Worm (Caenorhabditis elegans): ENCODE measurements around the gene cpna-2.
A peak's percentile ranks its signal among the peaks of the same experiment; 100 is the strongest.

Gene cpna-2

DNA sequence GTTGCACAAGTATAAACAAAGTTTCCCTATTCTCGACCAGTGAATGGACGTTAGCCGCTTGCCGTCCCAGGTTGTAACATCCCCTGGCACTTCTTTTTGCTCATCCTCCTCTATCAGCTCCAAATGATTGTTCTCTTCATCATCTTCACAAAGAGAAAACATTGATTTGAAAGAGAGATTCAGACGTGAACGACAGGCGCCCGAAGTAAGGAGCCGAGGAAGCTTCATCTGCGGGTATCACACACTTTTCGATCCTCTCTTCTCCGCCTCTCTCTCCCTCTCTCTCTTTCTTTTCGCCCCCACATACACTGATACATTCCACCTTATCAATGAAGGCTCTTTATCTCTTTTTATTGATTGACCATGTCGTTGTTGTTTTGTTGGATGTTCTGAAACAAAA, 1.9 kb upstream of the cpna-2 start:
- peak; percentile 12 for TF ChIP-seq nhr-11 (tag; optimal IDR thresholded peaks at IDR 0.05)
- peak; percentile 31 for TF ChIP-seq hlh-11 (tag; optimal IDR thresholded peaks at IDR 0.05)
- peak in 1 of 2 experiments; percentile 20 for TF ChIP-seq daf-16 (GFP tag; optimal IDR thresholded peaks at IDR 0.05)
- TF ChIP-seq daf-16 (tag; optimal IDR thresholded peaks at IDR 0.05): no peak
- TF ChIP-seq arid-1 (GFP tag; conservative IDR thresholded peaks at IDR 0.05): no peak

DNA sequence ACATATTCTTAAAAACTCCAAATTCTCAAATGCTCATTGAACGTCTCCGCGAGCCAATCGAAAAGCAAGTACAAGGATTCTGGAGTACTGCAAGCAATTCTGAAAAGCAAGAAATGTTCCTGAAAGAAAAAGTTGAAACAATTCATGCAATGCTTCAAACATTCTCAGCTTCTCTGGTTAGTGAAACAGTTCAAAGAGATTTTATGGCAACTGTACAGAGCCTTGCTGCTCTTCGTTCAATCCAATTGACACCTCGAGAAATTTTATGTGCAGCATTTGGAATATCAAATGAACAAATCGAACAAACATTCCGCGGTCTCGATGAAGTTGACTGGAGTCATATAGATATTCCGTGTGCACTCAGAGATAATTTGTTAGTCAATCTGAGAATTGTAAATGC, 12.0 kb downstream of the cpna-2 start:
- TF ChIP-seq dmd-8 (GFP tag; IDR thresholded peaks at IDR 0.05) (no peak), unc-62 (GFP tag; optimal IDR thresholded peaks at IDR 0.05 in 1 of 2) (peak in 1 of 2 experiments; percentile 95), unc-62 (tag; optimal IDR thresholded peaks at IDR 0.05) (no peak)

DNA sequence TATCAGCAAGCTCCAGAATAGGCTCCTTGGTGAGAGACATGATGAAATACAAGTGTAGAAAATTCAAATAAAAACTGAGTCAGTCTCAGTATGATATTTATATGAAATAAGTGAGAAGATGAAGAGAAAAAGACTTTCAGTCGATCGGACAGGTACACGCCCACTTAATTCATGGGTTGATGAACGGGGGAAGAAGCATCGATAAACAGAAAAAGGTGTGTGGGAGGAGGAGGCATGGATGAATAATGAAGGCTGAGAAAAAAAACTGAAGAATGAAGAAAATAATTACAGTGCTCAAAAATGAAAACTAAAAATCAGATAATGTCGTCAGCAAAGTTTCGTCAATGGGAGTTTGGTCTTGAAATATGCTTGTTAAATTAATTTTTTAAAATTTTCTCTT, 28.8 kb downstream of the cpna-2 start, which contains the start of gene trx-1:
TSS of gene trx-1 (minus strand) at position 101 of the 400 bp plus-strand sequence.
- TF ChIP-seq nhr-102 (tag; optimal IDR thresholded peaks at IDR 0.05) (no peak), attf-4 (tag; optimal IDR thresholded peaks at IDR 0.05) (no peak), daf-19 (GFP tag; conservative IDR thresholded peaks at IDR 0.05) (no peak), nhr-25 (tag; optimal IDR thresholded peaks at IDR 0.05; ENCODE audit: borderline replicate concordance, insufficient read depth) (no peak)

DNA sequence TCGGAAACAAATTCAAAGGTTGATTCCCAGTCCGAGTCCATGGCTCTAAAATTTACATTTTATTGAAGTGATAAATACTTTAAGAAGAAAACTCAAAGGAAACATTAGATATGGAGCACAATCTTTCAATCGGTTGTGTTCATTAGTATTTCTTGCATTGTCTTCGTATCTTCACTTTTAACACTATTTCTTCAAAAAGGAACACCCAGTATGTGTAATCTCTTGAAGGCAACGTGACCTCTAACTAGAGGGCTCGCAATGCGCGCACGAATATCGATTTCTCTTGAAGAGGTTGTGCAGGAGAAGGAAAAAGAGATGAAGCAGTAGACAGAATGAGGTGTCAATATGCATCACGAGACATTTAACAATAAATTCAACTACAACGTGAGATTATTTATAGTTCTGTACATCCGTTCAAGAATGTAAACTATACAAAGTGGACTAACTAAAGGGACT, 30.4 kb downstream of the cpna-2 start, which contains the start of the genes B0228.6 and B0228.1:
TSS of gene B0228.6 (minus strand) at position 51 of the 456 bp plus-strand sequence.
TSS of gene B0228.1 (plus strand) at position 228 of the 456 bp plus-strand sequence.
- TF ChIP-seq attf-4 (tag; optimal IDR thresholded peaks at IDR 0.05) (no peak), ctbp-1 (GFP tag; IDR thresholded peaks at IDR 0.05) (0 out of 2 replicates have a peak, but pooled peaks have one; percentile 24), mdl-1 (tag; optimal IDR thresholded peaks at IDR 0.05) (peak in 1 of 2 experiments; percentile 6)

DNA sequence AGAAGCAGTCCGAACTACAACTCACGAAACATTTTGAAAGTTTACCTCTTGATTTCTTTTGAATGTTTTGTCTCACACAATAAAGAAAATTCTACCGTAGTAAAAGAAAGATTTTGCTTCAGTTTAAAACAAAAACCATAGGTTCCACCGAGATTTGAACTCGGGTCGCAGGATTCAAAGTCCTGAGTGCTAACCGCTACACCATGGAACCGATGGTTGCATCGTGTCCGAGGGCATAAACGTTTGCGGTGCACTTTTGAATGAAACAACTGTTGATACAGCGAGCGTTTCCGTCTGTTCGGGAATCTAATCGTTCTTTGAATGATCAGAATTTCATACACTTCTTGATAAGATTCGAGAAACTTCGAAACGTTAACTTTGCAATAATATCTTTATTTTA, 32.1 kb downstream of the cpna-2 start:
- TF ChIP-seq tra-1 (GFP tag; IDR thresholded peaks at IDR 0.05) (peak; percentile 64), daf-8 (GFP tag; IDR thresholded peaks at IDR 0.05) (no peak), nhr-28 (tag; optimal IDR thresholded peaks at IDR 0.05) (peak; percentile 70), dmd-6 (GFP tag; IDR thresholded peaks at IDR 0.05) (peak; percentile 76), nhr-10 (tag; optimal IDR thresholded peaks at IDR 0.05) (peak; percentile 24), lin-38 (GFP tag; IDR thresholded peaks at IDR 0.05) (peak; percentile 69; the same call in 1 of the 2 replicates), Y48G9A.11 (GFP tag; IDR thresholded peaks at IDR 0.05) (peak; percentile 72), lir-3 (tag; optimal IDR thresholded peaks at IDR 0.05) (peak; percentile 22), F44E2.7 (GFP tag; IDR thresholded peaks at IDR 0.05) (no peak), rbr-2 (tag; optimal IDR thresholded peaks at IDR 0.05) (peak; percentile 34), duxl-1 (tag; optimal IDR thresholded peaks at IDR 0.05; ENCODE audit: poor library complexity) (peak; percentile 6), T26A8.4 (GFP tag; IDR thresholded peaks at IDR 0.05) (peak; percentile 75), nhr-48 (tag; optimal IDR thresholded peaks at IDR 0.05) (peak; percentile 68), Y5F2A.4 (GFP tag; optimal IDR thresholded peaks at IDR 0.05) (peak; percentile 10), mxl-2 (GFP tag; conservative IDR thresholded peaks at IDR 0.05) (no peak), nhr-77 (tag; optimal IDR thresholded peaks at IDR 0.05) (peak; percentile 49), lsy-2 (tag; optimal IDR thresholded peaks at IDR 0.05) (peak in 1 of 2 experiments; percentile 74), madf-5 (GFP tag; IDR thresholded peaks at IDR 0.05) (peak in 1 of 2 experiments; percentile 59; a peak in 1 of 4 replicates), php-3 (GFP tag; IDR thresholded peaks at IDR 0.05) (peak; percentile 44; the same call in 1 of the 2 replicates), ceh-32 (tag; optimal IDR thresholded peaks at IDR 0.05; ENCODE audit: poor library complexity) (no peak), hif-1 (tag; optimal IDR thresholded peaks at IDR 0.05) (peak in 1 of 2 experiments; percentile 23), Y75B8A.6 (GFP tag; IDR thresholded peaks at IDR 0.05) (0 out of 2 replicates have a peak, but pooled peaks have one; percentile 14), F49E8.2 (tag; optimal IDR thresholded peaks at IDR 0.05; ENCODE audit: borderline replicate concordance) (peak; percentile 11), vab-7 (GFP tag; IDR thresholded peaks at IDR 0.05) (peak; percentile 31; the same call in 1 of the 2 replicates), nhr-76 (tag; optimal IDR thresholded peaks at IDR 0.05) (no peak), mep-1 (tag; optimal IDR thresholded peaks at IDR 0.05) (peak; percentile 70), skn-1 (tag; optimal IDR thresholded peaks at IDR 0.05) (no peak), zfp-2 (tag; optimal IDR thresholded peaks at IDR 0.05) (no peak), madf-9 (GFP tag; conservative IDR thresholded peaks at IDR 0.05) (peak; percentile 36; the same call in 1 of the 2 replicates)
